Worm (Caenorhabditis elegans): ENCODE results near the gene C17E7.13.

C17E7.13 gene

DNA sequence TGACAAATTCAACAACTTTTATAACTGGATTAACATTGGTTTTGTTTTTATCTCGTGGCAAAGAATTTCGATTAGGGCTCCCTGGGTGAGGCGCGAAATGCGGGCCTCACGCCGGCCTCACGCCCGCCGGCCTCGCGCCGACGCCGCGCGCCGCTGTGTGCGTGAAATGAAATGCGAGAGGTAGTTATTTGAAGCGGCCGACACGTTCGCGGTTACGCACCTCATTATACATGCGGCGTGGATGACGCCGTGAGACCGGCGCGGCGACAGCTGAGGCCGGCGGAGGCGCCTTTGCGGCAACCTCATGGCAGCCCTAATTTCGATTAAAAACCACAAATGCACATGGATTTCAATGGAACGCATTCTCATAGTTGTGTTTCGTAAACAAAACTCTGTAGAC, 38.4 kb upstream of the C17E7.13 start:
- no peak for TF ChIP-seq ham-2 (GFP tag; optimal IDR thresholded peaks at IDR 0.05)
- TF ChIP-seq nhr-2 (tag; optimal IDR thresholded peaks at IDR 0.05) = no peak
- TF ChIP-seq ceh-39 (tag; optimal IDR thresholded peaks at IDR 0.05) = no peak
- TF ChIP-seq snpc-4 (tag; optimal IDR thresholded peaks at IDR 0.05) = no peak
- TF ChIP-seq M03D4.4 (tag; optimal IDR thresholded peaks at IDR 0.05) = no peak
- TF ChIP-seq zip-8 (tag; optimal IDR thresholded peaks at IDR 0.05) = no peak

DNA sequence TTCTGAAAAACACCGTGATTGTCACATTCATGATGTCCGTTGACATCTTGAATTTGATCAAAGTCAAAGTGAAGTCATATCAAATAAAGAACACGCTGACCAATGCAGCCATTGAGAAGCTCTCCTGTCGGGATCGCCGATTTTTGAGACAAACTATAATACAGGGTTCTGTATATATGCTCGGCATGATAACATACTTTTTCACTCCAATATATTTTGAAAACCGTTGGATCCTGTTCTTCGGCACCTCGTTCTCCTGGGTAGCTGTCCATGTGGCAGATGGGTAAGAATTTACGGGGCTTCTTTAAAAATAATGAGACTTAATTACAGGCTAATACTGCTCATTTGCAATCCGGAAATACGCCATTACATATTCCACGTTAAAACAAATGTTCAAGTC, 33.5 kb upstream of the C17E7.13 start:
- TF ChIP-seq unc-120 (tag; optimal IDR thresholded peaks at IDR 0.05; ENCODE audit: poor library complexity, severe bottlenecking) = no peak
- no peak for TF ChIP-seq hlh-1 (tag; optimal IDR thresholded peaks at IDR 0.05)
- no peak for TF ChIP-seq sem-2 (GFP tag; optimal IDR thresholded peaks at IDR 0.05)
- no peak for TF ChIP-seq flh-1 (GFP tag; optimal IDR thresholded peaks at IDR 0.05)
- no peak for TF ChIP-seq ceh-83 (GFP tag; optimal IDR thresholded peaks at IDR 0.05)
- no peak for TF ChIP-seq elt-3 (tag; optimal IDR thresholded peaks at IDR 0.05)
- no peak for TF ChIP-seq ceh-39 (tag; optimal IDR thresholded peaks at IDR 0.05)
- no peak for TF ChIP-seq nhr-237 (tag; optimal IDR thresholded peaks at IDR 0.05)
- no peak for TF ChIP-seq snpc-4 (tag; optimal IDR thresholded peaks at IDR 0.05)
- TF ChIP-seq ham-2 (GFP tag; optimal IDR thresholded peaks at IDR 0.05) = no peak
- no peak for TF ChIP-seq elt-1 (tag; optimal IDR thresholded peaks at IDR 0.05; ENCODE audit: borderline replicate concordance, insufficient read depth)
- no peak for TF ChIP-seq mab-5 (tag; optimal IDR thresholded peaks at IDR 0.05)
- TF ChIP-seq nhr-2 (tag; optimal IDR thresholded peaks at IDR 0.05) = no peak
- no peak for TF ChIP-seq lsy-2 (tag; optimal IDR thresholded peaks at IDR 0.05)
- TF ChIP-seq ces-1 (GFP tag; optimal IDR thresholded peaks at IDR 0.05) = no peak

DNA sequence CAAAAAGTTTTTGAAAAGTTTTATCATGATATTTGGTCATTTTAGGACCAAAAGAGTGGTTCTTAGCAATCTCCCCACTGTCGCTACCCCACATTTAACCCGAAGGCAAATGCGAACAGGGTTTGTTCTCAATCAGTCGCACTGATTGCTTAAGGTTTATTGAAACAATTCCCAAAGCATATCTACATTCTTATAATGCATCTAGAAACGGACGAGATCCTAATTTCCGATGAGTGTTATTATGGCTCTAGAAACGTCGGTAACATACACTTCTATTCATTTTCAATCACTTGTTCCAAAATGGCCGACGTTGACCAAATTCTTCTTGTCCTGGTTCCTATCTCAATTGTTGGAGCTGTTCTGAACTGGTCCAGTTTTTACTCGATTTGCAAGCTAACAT, 32.5 kb upstream of the C17E7.13 start, which contains the start of gene srx-65:
srx-65 (plus strand) TSS at position 301 of the 400 bp plus-strand sequence.
- TF ChIP-seq zip-8 (tag; optimal IDR thresholded peaks at IDR 0.05) = no peak
- no peak for TF ChIP-seq M03D4.4 (tag; optimal IDR thresholded peaks at IDR 0.05)
- TF ChIP-seq lin-13 (tag; optimal IDR thresholded peaks at IDR 0.05) = no peak
- TF ChIP-seq nhr-76 (tag; optimal IDR thresholded peaks at IDR 0.05) = no peak
- no peak for TF ChIP-seq sptf-1 (tag; optimal IDR thresholded peaks at IDR 0.05)
- TF ChIP-seq lin-32 (GFP tag; optimal IDR thresholded peaks at IDR 0.05) = no peak
- no peak for TF ChIP-seq sem-2 (GFP tag; optimal IDR thresholded peaks at IDR 0.05)
- TF ChIP-seq pha-4 (tag; optimal IDR thresholded peaks at IDR 0.05) = no peak
- TF ChIP-seq mls-2 (tag; optimal IDR thresholded peaks at IDR 0.05) = no peak
- TF ChIP-seq unc-62 (GFP tag; optimal IDR thresholded peaks at IDR 0.05) = no peak
- TF ChIP-seq ceh-83 (GFP tag; optimal IDR thresholded peaks at IDR 0.05) = no peak
- no peak for TF ChIP-seq lsy-2 (tag; optimal IDR thresholded peaks at IDR 0.05)
- TF ChIP-seq ceh-39 (tag; optimal IDR thresholded peaks at IDR 0.05) = no peak
- no peak for TF ChIP-seq hlh-1 (tag; optimal IDR thresholded peaks at IDR 0.05)
- no peak for TF ChIP-seq unc-120 (tag; optimal IDR thresholded peaks at IDR 0.05; ENCODE audit: poor library complexity, severe bottlenecking)
- TF ChIP-seq ces-1 (GFP tag; optimal IDR thresholded peaks at IDR 0.05) = no peak
- no peak for TF ChIP-seq nhr-28 (tag; optimal IDR thresholded peaks at IDR 0.05)
- TF ChIP-seq unc-39 (tag; optimal IDR thresholded peaks at IDR 0.05) = no peak
- no peak for TF ChIP-seq snpc-4 (tag; optimal IDR thresholded peaks at IDR 0.05)
- TF ChIP-seq ztf-11 (tag; optimal IDR thresholded peaks at IDR 0.05) = no peak

DNA sequence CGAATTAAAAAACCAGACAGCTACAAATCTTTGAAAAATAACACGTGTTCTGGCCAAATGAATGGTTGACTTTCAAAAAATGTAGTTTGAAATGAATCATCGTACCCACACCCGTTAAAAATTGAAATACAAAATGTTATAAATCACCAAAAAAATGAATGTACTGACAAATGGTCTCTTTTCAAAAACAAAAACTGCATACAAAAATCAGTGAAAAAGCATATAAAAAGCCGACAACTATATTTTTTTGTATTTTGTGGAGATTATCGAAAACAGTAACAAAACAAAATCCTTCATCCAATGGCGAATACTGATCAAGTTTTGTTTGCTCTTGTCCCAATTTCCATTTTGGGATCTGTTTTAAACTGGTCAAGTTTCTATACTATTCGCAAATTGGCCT, 30.2 kb upstream of the C17E7.13 start, which contains the start of gene srx-66:
srx-66 (plus strand) TSS at position 301 of the 400 bp plus-strand sequence.
- TF ChIP-seq cnd-1 (tag; optimal IDR thresholded peaks at IDR 0.05) (no peak), blmp-1 (tag; optimal IDR thresholded peaks at IDR 0.05) (no peak), lin-32 (GFP tag; optimal IDR thresholded peaks at IDR 0.05) (no peak), mab-5 (tag; optimal IDR thresholded peaks at IDR 0.05) (no peak), ceh-43 (GFP tag; optimal IDR thresholded peaks at IDR 0.05) (no peak), lin-13 (tag; optimal IDR thresholded peaks at IDR 0.05) (no peak), sptf-1 (tag; optimal IDR thresholded peaks at IDR 0.05) (no peak), unc-62 (GFP tag; optimal IDR thresholded peaks at IDR 0.05) (no peak), unc-39 (tag; optimal IDR thresholded peaks at IDR 0.05) (no peak), mls-2 (tag; optimal IDR thresholded peaks at IDR 0.05) (no peak), snpc-4 (tag; optimal IDR thresholded peaks at IDR 0.05) (no peak)

DNA sequence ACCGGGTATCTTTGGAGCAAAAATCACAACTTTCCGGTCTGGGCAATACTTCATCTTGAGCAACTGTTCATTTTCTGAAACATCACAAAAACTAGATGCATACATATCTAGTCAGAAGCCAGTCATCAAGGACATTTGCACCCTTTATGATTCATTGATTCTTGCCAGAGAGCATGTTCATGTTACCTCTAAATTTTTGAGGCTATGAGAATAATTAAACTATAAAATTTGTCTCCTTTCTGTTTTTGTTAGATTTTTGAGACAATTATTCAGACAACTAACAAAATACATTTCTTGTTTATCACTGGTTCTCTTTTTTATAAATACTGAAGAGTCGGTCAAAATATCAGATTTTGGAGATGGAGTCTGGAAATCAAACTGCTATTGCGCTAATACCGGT, 27.4 kb upstream of the C17E7.13 start, which contains the start of gene srx-67:
srx-67 (plus strand) TSS at position 301 of the 400 bp plus-strand sequence.
- no peak for TF ChIP-seq M03D4.4 (tag; optimal IDR thresholded peaks at IDR 0.05)
- TF ChIP-seq unc-39 (tag; optimal IDR thresholded peaks at IDR 0.05) = no peak
- TF ChIP-seq pha-4 (tag; optimal IDR thresholded peaks at IDR 0.05) = no peak
- TF ChIP-seq tbx-8 (GFP tag; optimal IDR thresholded peaks at IDR 0.05) = no peak
- no peak for TF ChIP-seq ceh-39 (tag; optimal IDR thresholded peaks at IDR 0.05)
- TF ChIP-seq lsy-2 (tag; optimal IDR thresholded peaks at IDR 0.05) = no peak
- no peak for TF ChIP-seq nhr-12 (tag; optimal IDR thresholded peaks at IDR 0.05)
- no peak for TF ChIP-seq snpc-4 (tag; optimal IDR thresholded peaks at IDR 0.05)
- TF ChIP-seq mep-1 (tag; optimal IDR thresholded peaks at IDR 0.05) = no peak
- no peak for TF ChIP-seq nhr-76 (tag; optimal IDR thresholded peaks at IDR 0.05)

All from whole organism, mixed stage, embryonic.